Worm (Caenorhabditis elegans) whole organism, L3 larva: ENCODE results near the gene W08F4.7.

Source experiments
- daf-12 ChIP-seq: fragments of 150-350 bp; optimal IDR thresholded peaks from 2 replicates; lab custom pipeline; 2014; ENCODE audit warnings: missing biosample characterization, missing genetic modification reagents, missing genetic modification characterization
- egl-27 ChIP-seq: sonication (generic microtip); optimal IDR thresholded peaks from 4 replicates; lab custom pipeline; 2017; ENCODE audit warnings: missing biosample characterization, missing genetic modification reagents, missing genetic modification characterization
- elt-3 ChIP-seq, 3 experiments: fragments of 150-350 bp in 1 of 3; sonication (generic microtip) in 2 of 3; optimal IDR thresholded peaks; 2 replicates in 2 of 3; 4 replicates in 1 of 3; lab custom pipeline; 2014 to 2017; ENCODE audit warnings: missing biosample characterization in 3 of 3, missing genetic modification characterization in 3 of 3
- lin-39 ChIP-seq: fragments of 150-350 bp; optimal IDR thresholded peaks from 2 replicates; lab custom pipeline; 2018; ENCODE audit warnings: missing biosample characterization, missing genetic modification reagents, missing genetic modification characterization
- nhr-28 ChIP-seq: fragments of 150-350 bp; optimal IDR thresholded peaks from 2 replicates; lab custom pipeline; 2014; ENCODE audit warnings: missing biosample characterization, missing genetic modification characterization
- pha-4 ChIP-seq: fragments of 150-350 bp; optimal IDR thresholded peaks from 2 replicates; lab custom pipeline; 2014; ENCODE audit warnings: missing biosample characterization, missing genetic modification reagents, missing genetic modification characterization
- pqm-1 ChIP-seq: fragments of 150-350 bp; optimal IDR thresholded peaks from 2 replicates; lab custom pipeline; 2017; ENCODE audit warnings: missing biosample characterization, missing genetic modification characterization, inconsistent platforms
- unc-62 ChIP-seq: fragments of 150-350 bp; sonication (generic microtip); optimal IDR thresholded peaks from 4 replicates; lab custom pipeline; 2014; ENCODE audit warnings: missing biosample characterization, missing genetic modification reagents, missing genetic modification characterization
- zag-1 ChIP-seq: fragments of 150-350 bp; optimal IDR thresholded peaks from 2 replicates; lab custom pipeline; 2014; ENCODE audit warnings: missing biosample characterization, missing genetic modification characterization
- ztf-11 ChIP-seq: fragments of 150-350 bp; optimal IDR thresholded peaks from 2 replicates; lab custom pipeline; 2014; ENCODE audit warnings: missing biosample characterization, missing genetic modification characterization

ce11 chrII:568776-569175, 8.8 kb downstream of the W08F4.7 start, which contains the start of gene W08F4.5:
- TF ChIP-seq ztf-11 (tag; lab: Kevin White, UChicago) = no peak
- TF ChIP-seq daf-12 (tag; lab: Kevin White, UChicago) = no peak
- no peak for TF ChIP-seq egl-27 (tag; lab: Kevin White, UChicago)
- no peak for TF ChIP-seq pha-4 (tag; lab: Kevin White, UChicago)
- TF ChIP-seq unc-62 (GFP tag; lab: Kevin White, UChicago) = no peak
- TF ChIP-seq zag-1 = no peak
- TF ChIP-seq nhr-28 (tag; lab: Kevin White, UChicago) = no peak
- no peak for TF ChIP-seq lin-39 (tag; lab: Kevin White, UChicago)
- no peak for TF ChIP-seq elt-3 (tag; optimal IDR thresholded peaks at IDR 0.05; lab: Kevin White, UChicago)
- TF ChIP-seq pqm-1 (tag; lab: Kevin White, UChicago) = no peak
